Worm (Caenorhabditis elegans) whole organism, midembryonic: Measurements from ENCODE around the gene chch-3.

Experiments
- T22C8.4 ChIP-seq: fragments of 200-800 bp; sonication (Bioruptor generic); IDR thresholded peaks from 2 replicates; pipeline ENCODE4 v1.3.6; 2022; ENCODE audit warnings: missing genetic modification characterization, missing compliant biosample characterization
- cog-1 ChIP-seq: sonication (generic microtip); optimal IDR thresholded peaks from 2 replicates; lab custom pipeline; 2016; ENCODE audit warnings: missing genetic modification characterization, missing compliant biosample characterization
- flt-1 ChIP-seq: fragments of 200-800 bp; sonication (Bioruptor generic); IDR thresholded peaks from 2 replicates; pipeline ENCODE4 v1.3.6; 2022; ENCODE audit warnings: missing genetic modification characterization, missing compliant biosample characterization
- med-1 ChIP-seq: sonication (generic microtip); optimal IDR thresholded peaks from 2 replicates; lab custom pipeline; 2017; ENCODE audit warnings: missing genetic modification characterization, mild to moderate bottlenecking, missing compliant biosample characterization, antibody characterized with exemption, missing genetic modification reagents; ENCODE audit not compliant: insufficient read depth
- ref-1 ChIP-seq: fragments of 200-800 bp; sonication (Bioruptor generic); conservative IDR thresholded peaks from 2 replicates; pipeline ENCODE4 v1.3.6; 2022; ENCODE audit warnings: missing genetic modification reagents, missing genetic modification characterization, missing compliant biosample characterization
- ztf-23 ChIP-seq: fragments of 200-800 bp; sonication (Bioruptor generic); IDR thresholded peaks from 2 replicates; pipeline ENCODE4 v1.3.6; 2022; ENCODE audit warnings: missing genetic modification reagents, missing genetic modification characterization, missing compliant biosample characterization

DNA sequence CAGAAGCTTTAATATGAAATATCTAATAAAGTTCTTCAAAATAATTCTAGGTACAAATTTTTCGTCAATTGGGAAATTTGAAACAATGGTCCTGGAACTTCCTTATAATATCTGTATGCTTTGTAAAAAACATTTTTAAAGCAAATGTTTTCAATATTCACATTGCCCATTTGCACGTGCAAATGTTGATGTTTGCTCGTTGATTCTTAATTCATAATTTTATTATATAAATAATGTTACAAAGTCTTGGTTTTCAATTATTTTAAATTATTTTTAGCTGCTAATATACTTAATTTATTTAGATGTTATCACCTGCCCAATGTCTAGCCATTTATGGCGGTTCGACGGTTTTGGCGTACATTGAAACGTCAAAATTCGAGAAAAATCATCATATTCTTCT, 5.2 kb downstream of the chch-3 start, which contains the start of gene M176.11:
- TF ChIP-seq T22C8.4 (no peak), med-1 (GFP tag; lab: Kevin White, UChicago) (no peak), ztf-23 (GFP tag; lab: Robert Waterston, UW) (no peak), cog-1 (tag; lab: Kevin White, UChicago) (no peak), flt-1 (GFP tag; lab: Robert Waterston, UW) (no peak), ref-1 (no peak)
